Worm (Caenorhabditis elegans) whole organism, L1 larva: ENCODE results near the gene Y116A8C.469.
A peak's percentile ranks its signal among the peaks of the same experiment; 100 is the strongest.

Source experiments
- C16A3.4 ChIP-seq: fragments of 150-350 bp; optimal IDR thresholded peaks from 2 replicates; lab custom pipeline; 2014; ENCODE audit warnings: missing biosample characterization, missing genetic modification characterization
- C34B4.2 ChIP-seq: sonication (generic microtip); optimal IDR thresholded peaks from 2 replicates; lab custom pipeline; 2017; ENCODE audit warnings: mild to moderate bottlenecking, missing genetic modification characterization, missing compliant biosample characterization
- aha-1 ChIP-seq: fragments of 150-350 bp; optimal IDR thresholded peaks from 2 replicates; lab custom pipeline; 2014; ENCODE audit warnings: missing biosample characterization, missing genetic modification characterization
- alr-1 ChIP-seq: fragments of 200-800 bp; sonication (Bioruptor generic); optimal IDR thresholded peaks from 2 replicates; lab custom pipeline; 2018; ENCODE audit warnings: borderline replicate concordance, mild to moderate bottlenecking, missing genetic modification characterization, missing compliant biosample characterization
- ama-1 ChIP-seq: fragments of 150-350 bp; optimal IDR thresholded peaks from 2 replicates; lab custom pipeline; 2014
- blmp-1 ChIP-seq: fragments of 150-350 bp; optimal IDR thresholded peaks from 2 replicates; lab custom pipeline; 2014; ENCODE audit warnings: missing biosample characterization, missing genetic modification characterization
- ceh-63 ChIP-seq: fragments of 200-800 bp; sonication (Bioruptor generic); optimal IDR thresholded peaks from 2 replicates; lab custom pipeline; 2018; ENCODE audit warnings: mild to moderate bottlenecking, missing genetic modification characterization, missing compliant biosample characterization
- ceh-8 ChIP-seq: fragments of 200-800 bp; sonication (Bioruptor generic); optimal IDR thresholded peaks from 2 replicates; lab custom pipeline; 2018; ENCODE audit warnings: mild to moderate bottlenecking, missing genetic modification characterization, moderate library complexity, missing compliant biosample characterization
- dpl-1 ChIP-seq, 3 experiments: fragments of 150-350 bp in 2 of 3; sonication (generic microtip) in 1 of 3; optimal IDR thresholded peaks; 2 replicates each; lab custom pipeline; 2014 to 2017; ENCODE audit warnings: missing biosample characterization in 3 of 3, missing genetic modification characterization in 3 of 3, missing genetic modification reagents in 3 of 3
- dsc-1 ChIP-seq: sonication (generic microtip); optimal IDR thresholded peaks from 2 replicates; lab custom pipeline; 2016; ENCODE audit warnings: mild to moderate bottlenecking, missing genetic modification characterization, missing compliant biosample characterization
- egl-13 ChIP-seq: sonication (generic microtip); optimal IDR thresholded peaks from 2 replicates; lab custom pipeline; 2016; ENCODE audit warnings: missing genotype, missing genetic modification reagents, missing genetic modification characterization, missing compliant biosample characterization
- elt-2 ChIP-seq: sonication (generic microtip); optimal IDR thresholded peaks from 2 replicates; lab custom pipeline; 2016; ENCODE audit warnings: missing genetic modification characterization, mild to moderate bottlenecking, inconsistent platforms, missing compliant biosample characterization, missing genetic modification reagents
- fkh-8 ChIP-seq: sonication (generic microtip); optimal IDR thresholded peaks from 2 replicates; lab custom pipeline; 2016; ENCODE audit warnings: mild to moderate bottlenecking, missing genetic modification characterization, missing compliant biosample characterization
- grh-1 ChIP-seq: fragments of 200-800 bp; sonication (Bioruptor generic); IDR thresholded peaks from 2 replicates; pipeline ENCODE4 v1.3.6; 2022; ENCODE audit warnings: missing genetic modification reagents, missing genetic modification characterization, missing compliant biosample characterization
- hlh-4 ChIP-seq: sonication (generic microtip); optimal IDR thresholded peaks from 2 replicates; lab custom pipeline; 2016; ENCODE audit warnings: mild to moderate bottlenecking, missing genetic modification characterization, missing compliant biosample characterization
- irx-1 ChIP-seq: sonication (generic microtip); optimal IDR thresholded peaks from 2 replicates; lab custom pipeline; 2016; ENCODE audit warnings: missing genetic modification characterization, missing compliant biosample characterization
- jun-1 ChIP-seq: fragments of 150-350 bp; optimal IDR thresholded peaks from 2 replicates; lab custom pipeline; 2014; ENCODE audit warnings: missing biosample characterization, missing genetic modification reagents, missing genetic modification characterization
- lin-13 ChIP-seq: fragments of 150-350 bp; optimal IDR thresholded peaks from 2 replicates; lab custom pipeline; 2014; ENCODE audit warnings: missing biosample characterization, missing genetic modification reagents, missing genetic modification characterization
- lin-15B ChIP-seq: fragments of 150-350 bp; sonication (generic microtip); optimal IDR thresholded peaks from 3 replicates; lab custom pipeline; 2014; ENCODE audit warnings: missing biosample characterization, missing genetic modification characterization
- lir-3 ChIP-seq: sonication (generic microtip); optimal IDR thresholded peaks from 2 replicates; lab custom pipeline; 2016; ENCODE audit warnings: mild to moderate bottlenecking, missing genetic modification characterization, moderate library complexity, missing compliant biosample characterization; ENCODE audit not compliant: poor library complexity
- mdl-1 ChIP-seq, 2 experiments: fragments of 150-350 bp; optimal IDR thresholded peaks; 2 replicates each; lab custom pipeline; 2014 to 2017; ENCODE audit warnings: missing biosample characterization in 2 of 2, missing genetic modification characterization in 2 of 2, inconsistent platforms in 1 of 2
- mef-2 ChIP-seq: fragments of 150-350 bp; optimal IDR thresholded peaks from 2 replicates; lab custom pipeline; 2014; ENCODE audit warnings: missing biosample characterization, missing genetic modification characterization
- mep-1 ChIP-seq: fragments of 150-350 bp; optimal IDR thresholded peaks from 2 replicates; lab custom pipeline; 2014; ENCODE audit warnings: missing biosample characterization, missing genetic modification characterization
- nhr-11 ChIP-seq: fragments of 150-350 bp; optimal IDR thresholded peaks from 2 replicates; lab custom pipeline; 2014; ENCODE audit warnings: missing biosample characterization, missing genetic modification characterization
- nhr-28 ChIP-seq: fragments of 150-350 bp; optimal IDR thresholded peaks from 2 replicates; lab custom pipeline; 2014; ENCODE audit warnings: missing biosample characterization, missing genetic modification characterization
- nhr-47 ChIP-seq: sonication (generic microtip); optimal IDR thresholded peaks from 2 replicates; lab custom pipeline; 2016; ENCODE audit warnings: mild to moderate bottlenecking, missing genetic modification characterization, moderate library complexity, missing compliant biosample characterization
- nhr-77 ChIP-seq: fragments of 150-350 bp; optimal IDR thresholded peaks from 2 replicates; lab custom pipeline; 2014; ENCODE audit warnings: missing biosample characterization, missing genetic modification characterization
- nhr-85 ChIP-seq: sonication (generic microtip); peaks from one replicate; lab custom pipeline; 2016; ENCODE audit warnings: missing genetic modification characterization, inconsistent platforms, missing compliant biosample characterization
- pag-3 ChIP-seq: sonication (generic microtip); optimal IDR thresholded peaks from 2 replicates; lab custom pipeline; 2017; ENCODE audit warnings: missing genetic modification characterization, mild to moderate bottlenecking, missing compliant biosample characterization, antibody characterized with exemption, borderline replicate concordance; ENCODE audit not compliant: insufficient read depth
- pqm-1 ChIP-seq: sonication (generic microtip); optimal IDR thresholded peaks from 3 replicates; lab custom pipeline; 2017; ENCODE audit warnings: missing biosample characterization, missing genetic modification characterization
- snu-23 ChIP-seq: sonication (generic microtip); optimal IDR thresholded peaks from 2 replicates; lab custom pipeline; 2016; ENCODE audit warnings: missing genetic modification characterization, missing compliant biosample characterization
- sox-4 ChIP-seq: sonication (generic microtip); optimal IDR thresholded peaks from 2 replicates; lab custom pipeline; 2016; ENCODE audit warnings: missing genetic modification characterization, missing compliant biosample characterization
- swsn-7 ChIP-seq: sonication (generic microtip); optimal IDR thresholded peaks from 2 replicates; lab custom pipeline; 2016; ENCODE audit warnings: missing genetic modification characterization, missing compliant biosample characterization
- tlp-1 ChIP-seq: fragments of 150-350 bp; optimal IDR thresholded peaks from 2 replicates; lab custom pipeline; 2014; ENCODE audit warnings: missing biosample characterization, missing genetic modification characterization
- unc-130 ChIP-seq: fragments of 150-350 bp; optimal IDR thresholded peaks from 2 replicates; lab custom pipeline; 2017; ENCODE audit warnings: missing biosample characterization, missing genetic modification characterization, inconsistent platforms
- unc-30 ChIP-seq: sonication (generic microtip); optimal IDR thresholded peaks from 2 replicates; lab custom pipeline; 2017; ENCODE audit warnings: missing biosample characterization, missing genetic modification characterization
- unc-86 ChIP-seq: sonication (generic microtip); optimal IDR thresholded peaks from 2 replicates; lab custom pipeline; 2016; ENCODE audit warnings: missing genetic modification characterization, missing compliant biosample characterization
- xbp-1 ChIP-seq: sonication (generic microtip); optimal IDR thresholded peaks from 2 replicates; lab custom pipeline; 2016; ENCODE audit warnings: missing genetic modification characterization, missing compliant biosample characterization
- zip-4 ChIP-seq: fragments of 200-800 bp; sonication (Bioruptor generic); optimal IDR thresholded peaks from 2 replicates; lab custom pipeline; 2018; ENCODE audit warnings: mild to moderate bottlenecking, missing genetic modification characterization, moderate library complexity, missing compliant biosample characterization

The Y116A8C.469 gene

DNA sequence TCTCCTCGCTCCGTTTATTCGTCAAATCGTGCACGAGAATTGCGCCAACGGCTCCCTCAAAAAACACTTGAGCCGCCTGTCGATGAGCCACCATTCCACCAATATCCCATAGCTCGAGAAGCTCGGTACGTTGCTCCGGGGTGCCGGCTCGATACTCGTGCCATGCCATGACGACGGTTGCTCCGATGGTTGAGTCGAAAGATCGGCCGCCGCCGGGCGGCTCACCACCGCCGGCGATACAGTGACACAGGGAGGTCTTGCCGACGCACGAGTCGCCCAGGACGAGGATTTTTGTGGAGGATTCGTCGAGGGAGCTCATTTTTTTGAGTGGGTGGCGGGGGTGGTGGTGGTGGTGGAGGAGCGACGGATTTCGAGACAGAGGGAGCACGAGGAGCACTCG lies 18.3 kb upstream of the Y116A8C.469 start:
- TF ChIP-seq lin-15B (tag; lab: Kevin White, UChicago) (no peak), grh-1 (GFP tag; lab: Robert Waterston, UW) (0 out of 2 replicates have a peak, but pooled peaks have one; percentile 34), unc-30 (tag; lab: Kevin White, UChicago) (no peak)

DNA sequence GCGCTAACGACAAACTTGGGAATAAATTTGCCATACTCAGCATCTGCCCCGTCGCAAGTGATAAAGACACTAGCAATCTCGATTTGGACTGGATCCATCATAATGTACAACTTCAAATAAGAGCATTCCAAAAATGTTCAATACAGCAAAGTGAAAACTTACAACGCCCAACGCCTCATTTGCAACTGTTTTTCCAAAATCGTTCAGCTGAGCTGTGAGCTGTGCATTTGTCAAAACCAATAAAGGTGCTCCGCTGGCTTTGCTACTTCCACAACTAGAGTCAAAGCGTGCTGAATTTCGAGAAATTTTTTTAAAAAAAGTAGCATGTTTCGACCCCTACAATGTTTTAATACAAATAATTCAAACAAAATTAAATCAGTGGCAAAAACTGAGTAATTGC lies 13.3 kb upstream of the Y116A8C.469 start, which contains the start of gene Y116A8C.49:
TSS of gene Y116A8C.49 (minus strand) at position 101 of the 400 bp plus-strand sequence.
- TF ChIP-seq dpl-1 (GFP tag; optimal IDR thresholded peaks at IDR 0.05; lab: Kevin White, UChicago) (no peak), fkh-8 (tag; lab: Kevin White, UChicago) (no peak)

ce11 chrIV:16926558-16926957 lies 8.8 kb upstream of the Y116A8C.469 start:
- no peak for TF ChIP-seq swsn-7 (tag; lab: Kevin White, UChicago)

DNA sequence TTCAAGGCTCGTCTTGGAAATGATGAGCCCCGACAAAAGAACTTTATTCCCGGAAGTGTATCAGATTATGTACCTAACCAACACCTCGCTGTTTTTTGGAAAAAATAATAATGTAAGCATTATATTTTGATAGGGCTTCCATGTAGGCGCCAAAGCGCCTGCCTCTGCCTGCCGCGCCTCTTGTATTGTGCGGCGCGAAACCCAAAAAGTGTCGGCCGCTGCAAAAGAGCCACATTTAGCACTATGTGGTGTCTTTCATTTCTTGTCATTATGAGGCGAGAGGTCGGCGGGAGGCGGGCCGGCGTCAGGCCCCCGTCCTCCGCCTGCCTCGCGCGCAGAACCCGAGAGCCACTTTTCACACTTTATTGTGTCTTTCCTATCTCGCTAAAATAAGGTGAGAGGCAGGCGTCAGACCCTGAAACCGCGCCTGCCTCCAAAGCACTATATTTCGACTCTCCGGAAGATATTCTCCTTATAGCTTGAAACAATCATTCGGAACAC lies 7.7 kb upstream of the Y116A8C.469 start:
- TF ChIP-seq zip-4 (GFP tag; lab: Kevin White, UChicago): no peak
- TF ChIP-seq nhr-11 (tag; lab: Kevin White, UChicago): no peak
- TF ChIP-seq nhr-77: no peak
- TF ChIP-seq C34B4.2 (tag; lab: Kevin White, UChicago): no peak

- TF ChIP-seq lir-3 (tag; lab: Kevin White, UChicago): no peak
- no peak for TF ChIP-seq pag-3 (tag; lab: Kevin White, UChicago)
- TF ChIP-seq dsc-1 (tag; lab: Kevin White, UChicago): no peak
- no peak for TF ChIP-seq mep-1 (tag; lab: Kevin White, UChicago)
- no peak for TF ChIP-seq ama-1 (lab: Kevin White, UChicago)
- TF ChIP-seq egl-13 (tag; lab: Kevin White, UChicago): no peak
- TF ChIP-seq blmp-1: no peak
- TF ChIP-seq nhr-85 (tag; lab: Kevin White, UChicago): no peak
- no peak for TF ChIP-seq unc-130 (tag; lab: Kevin White, UChicago)
- TF ChIP-seq C16A3.4 (tag; lab: Kevin White, UChicago): no peak
- TF ChIP-seq lin-13 (GFP tag; lab: Kevin White, UChicago): no peak
Measured at ce11 chrIV:16924092-16924491, 6.4 kb upstream of the Y116A8C.469 start, which contains the start of gene nep-24. nep-24 (plus strand) TSS chrIV:16924392.

- no peak for TF ChIP-seq elt-2
- no peak for TF ChIP-seq ceh-8 (GFP tag; lab: Kevin White, UChicago)
- TF ChIP-seq unc-30 (tag; lab: Kevin White, UChicago): no peak
- no peak for TF ChIP-seq dpl-1 (GFP tag; optimal IDR thresholded peaks at IDR 0.05; lab: Kevin White, UChicago)
- no peak for TF ChIP-seq snu-23 (GFP tag; lab: Kevin White, UChicago)
- TF ChIP-seq aha-1 (tag; lab: Kevin White, UChicago): no peak
- TF ChIP-seq nhr-28 (tag; lab: Kevin White, UChicago): no peak
- no peak for TF ChIP-seq tlp-1 (tag; lab: Kevin White, UChicago)
- TF ChIP-seq alr-1 (tag; lab: Kevin White, UChicago): no peak
- no peak for TF ChIP-seq C16A3.4 (tag; lab: Kevin White, UChicago)
- TF ChIP-seq, all 84 proteins: peak for 0
Measured at ce11 chrIV:16921999-16922398, 4.3 kb upstream of the Y116A8C.469 start.

DNA sequence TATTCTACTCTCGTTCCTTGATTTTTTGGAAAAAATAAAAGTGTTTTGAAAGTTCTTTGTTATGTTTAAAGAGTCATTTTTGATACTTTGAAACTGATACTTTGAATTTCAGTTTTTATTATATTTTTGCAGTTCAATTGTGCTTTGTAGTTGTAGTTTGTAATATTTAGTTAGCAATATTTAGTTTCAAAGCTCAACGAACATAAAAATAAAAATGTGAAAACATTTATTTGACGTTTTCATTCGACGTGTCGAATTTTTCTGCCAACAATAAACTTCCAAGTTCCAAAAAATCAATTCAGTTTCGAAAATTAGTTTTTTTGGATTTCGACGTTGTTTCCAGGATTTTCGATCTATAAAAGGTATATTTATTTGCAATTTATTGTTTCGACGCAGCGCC lies 2.3 kb upstream of the Y116A8C.469 start, which contains the start of gene nep-23:
TSS of gene nep-23 (plus strand) at position 301 of the 400 bp plus-strand sequence.
- TF ChIP-seq jun-1 (tag; lab: Kevin White, UChicago): no peak
- no peak for TF ChIP-seq xbp-1 (tag; lab: Kevin White, UChicago)
- TF ChIP-seq grh-1 (GFP tag; lab: Robert Waterston, UW): no peak
- no peak for TF ChIP-seq sox-4
- no peak for TF ChIP-seq nhr-47 (tag; lab: Kevin White, UChicago)
- TF ChIP-seq lir-3 (tag; lab: Kevin White, UChicago): no peak
- no peak for TF ChIP-seq unc-86 (tag; lab: Kevin White, UChicago)
- TF ChIP-seq dsc-1 (tag; lab: Kevin White, UChicago): no peak
- no peak for TF ChIP-seq mef-2
- no peak for TF ChIP-seq lin-15B (tag; lab: Kevin White, UChicago)
- no peak for TF ChIP-seq unc-130 (tag; lab: Kevin White, UChicago)
- no peak for TF ChIP-seq pqm-1
- no peak for TF ChIP-seq hlh-4 (tag; lab: Kevin White, UChicago)
- no peak for TF ChIP-seq irx-1
- no peak for TF ChIP-seq mdl-1 (tag; optimal IDR thresholded peaks at IDR 0.05; lab: Kevin White, UChicago)
- no peak for TF ChIP-seq elt-2
- no peak for TF ChIP-seq fkh-8 (tag; lab: Kevin White, UChicago)
- no peak for TF ChIP-seq ceh-63 (GFP tag; lab: Kevin White, UChicago)
